Worm (Caenorhabditis elegans) whole organism, young adult: ENCODE measurements around the gene T07F8.1.

Experiments used
- C06A6.2 ChIP-seq: fragments of 200-800 bp; sonication (Bioruptor generic); conservative IDR thresholded peaks from 2 replicates; pipeline ENCODE4 v1.3.6; 2022; ENCODE audit warnings: missing genetic modification characterization, missing compliant biosample characterization
- F22D6.2 ChIP-seq: sonication (generic microtip); optimal IDR thresholded peaks from 2 replicates; lab custom pipeline; 2016; ENCODE audit warnings: mild to moderate bottlenecking, missing genetic modification characterization, missing compliant biosample characterization
- F23B12.7 ChIP-seq: sonication (generic microtip); optimal IDR thresholded peaks from 2 replicates; lab custom pipeline; 2017; ENCODE audit warnings: missing genetic modification characterization, mild to moderate bottlenecking, missing compliant biosample characterization, antibody characterized with exemption, moderate library complexity; ENCODE audit not compliant: insufficient read depth
- F37B4.10 ChIP-seq: fragments of 200-800 bp; sonication (Bioruptor generic); IDR thresholded peaks from 2 replicates; pipeline ENCODE4 v1.3.6; 2022; ENCODE audit warnings: missing genetic modification characterization, missing compliant biosample characterization
- F57C9.4 ChIP-seq: sonication (generic microtip); optimal IDR thresholded peaks from 2 replicates; lab custom pipeline; 2017; ENCODE audit warnings: mild to moderate bottlenecking, missing genetic modification characterization, missing compliant biosample characterization
- T26A5.8 ChIP-seq: sonication (generic microtip); optimal IDR thresholded peaks from 2 replicates; lab custom pipeline; 2016; ENCODE audit warnings: missing genetic modification characterization, missing compliant biosample characterization
- Y67H2A.10 ChIP-seq: fragments of 200-800 bp; sonication (Bioruptor generic); conservative IDR thresholded peaks from 2 replicates; pipeline ENCODE4 v1.3.6; 2022; ENCODE audit warnings: missing genetic modification reagents, missing genetic modification characterization, missing compliant biosample characterization
- Y95B8A.8 ChIP-seq: fragments of 200-800 bp; sonication (Bioruptor generic); IDR thresholded peaks from 2 replicates; pipeline ENCODE4 v1.3.6; 2022; ENCODE audit warnings: missing genetic modification reagents, missing genetic modification characterization, missing compliant biosample characterization
- aptf-2 ChIP-seq: fragments of 200-800 bp; sonication (Bioruptor generic); conservative IDR thresholded peaks from 2 replicates; pipeline ENCODE4 v1.3.6; 2022; ENCODE audit warnings: missing genetic modification reagents, missing genetic modification characterization, missing compliant biosample characterization
- athp-1 ChIP-seq: sonication (generic microtip); optimal IDR thresholded peaks from 2 replicates; lab custom pipeline; 2017; ENCODE audit warnings: mild to moderate bottlenecking, missing genetic modification characterization, missing compliant biosample characterization
- bed-1 ChIP-seq: fragments of 200-800 bp; sonication (Bioruptor generic); IDR thresholded peaks from 2 replicates; pipeline ENCODE4 v1.3.6; 2022; ENCODE audit warnings: missing genetic modification reagents, missing genetic modification characterization, missing compliant biosample characterization
- bed-2 ChIP-seq: fragments of 200-800 bp; sonication (Bioruptor generic); IDR thresholded peaks from 2 replicates; pipeline ENCODE4 v1.3.6; 2022; ENCODE audit warnings: missing genetic modification reagents, missing genetic modification characterization, missing compliant biosample characterization
- ccch-3 ChIP-seq: fragments of 200-800 bp; sonication (Bioruptor generic); optimal IDR thresholded peaks from 2 replicates; lab custom pipeline; 2018; ENCODE audit warnings: mild to moderate bottlenecking, missing genetic modification characterization, missing compliant biosample characterization
- cebp-1 ChIP-seq, 2 experiments: fragments of 200-800 bp in 1 of 2; sonication (Bioruptor generic) in 1 of 2; sonication (generic microtip) in 1 of 2; IDR thresholded peaks in 1 of 2; optimal IDR thresholded peaks in 1 of 2; 2 replicates each; pipeline versions ENCODE4 v1.3.6 to Lab custom; 2017 to 2022; ENCODE audit warnings: missing compliant biosample characterization in 2 of 2, missing genetic modification characterization in 2 of 2, mild to moderate bottlenecking in 1 of 2, missing genetic modification reagents in 1 of 2, moderate library complexity in 1 of 2
- cebp-2 ChIP-seq: fragments of 200-800 bp; sonication (Bioruptor generic); IDR thresholded peaks from 2 replicates; pipeline ENCODE4 v1.3.6; 2022; ENCODE audit warnings: missing genetic modification characterization, missing compliant biosample characterization
- ceh-27 ChIP-seq: fragments of 200-800 bp; sonication (Bioruptor generic); optimal IDR thresholded peaks from 2 replicates; lab custom pipeline; 2018; ENCODE audit warnings: mild to moderate bottlenecking, missing genetic modification characterization, moderate library complexity, missing compliant biosample characterization
- ceh-40 ChIP-seq: fragments of 200-800 bp; sonication (Bioruptor generic); IDR thresholded peaks from 2 replicates; pipeline ENCODE4 v1.3.6; 2022; ENCODE audit warnings: missing genetic modification characterization, missing compliant biosample characterization
- ceh-91 ChIP-seq: fragments of 200-800 bp; sonication (Bioruptor generic); IDR thresholded peaks from 2 replicates; pipeline ENCODE4 v1.3.6; 2022; ENCODE audit warnings: missing genetic modification reagents, missing genetic modification characterization, missing compliant biosample characterization
- chd-7 ChIP-seq: sonication (generic microtip); optimal IDR thresholded peaks from 2 replicates; lab custom pipeline; 2016; ENCODE audit warnings: mild to moderate bottlenecking, missing genetic modification characterization, moderate library complexity, missing compliant biosample characterization
- dpff-1 ChIP-seq: sonication (generic microtip); optimal IDR thresholded peaks from 2 replicates; lab custom pipeline; 2017; ENCODE audit warnings: mild to moderate bottlenecking, missing genetic modification characterization, missing compliant biosample characterization
- dpl-1 ChIP-seq: fragments of 150-350 bp; optimal IDR thresholded peaks from 2 replicates; lab custom pipeline; 2014; ENCODE audit warnings: missing biosample characterization, missing genetic modification reagents, missing genetic modification characterization
- egl-44 ChIP-seq: fragments of 200-800 bp; sonication (Bioruptor generic); IDR thresholded peaks from 2 replicates; pipeline ENCODE4 v1.3.6; 2022; ENCODE audit warnings: missing genetic modification reagents, missing genetic modification characterization, missing compliant biosample characterization
- ekl-4 ChIP-seq: fragments of 200-800 bp; sonication (Bioruptor generic); IDR thresholded peaks from 2 replicates; pipeline ENCODE4 v1.3.6; 2022; ENCODE audit warnings: missing genetic modification reagents, missing genetic modification characterization, missing compliant biosample characterization
- him-1 ChIP-seq: sonication (generic microtip); optimal IDR thresholded peaks from 2 replicates; lab custom pipeline; 2016; ENCODE audit warnings: missing genotype, missing genetic modification reagents, missing genetic modification characterization, missing compliant biosample characterization
- hlh-26 ChIP-seq: fragments of 200-800 bp; sonication (Bioruptor generic); conservative IDR thresholded peaks from 2 replicates; pipeline ENCODE4 v1.3.6; 2022; ENCODE audit warnings: missing genetic modification reagents, missing genetic modification characterization, missing compliant biosample characterization
- hmg-1.2 ChIP-seq: fragments of 200-800 bp; sonication (Bioruptor generic); IDR thresholded peaks from 2 replicates; pipeline ENCODE4 v1.3.6; 2022; ENCODE audit warnings: missing genetic modification reagents, missing genetic modification characterization, missing compliant biosample characterization
- hmg-20 ChIP-seq: fragments of 200-800 bp; sonication (Bioruptor generic); IDR thresholded peaks from 2 replicates; pipeline ENCODE4 v1.3.6; 2022; ENCODE audit warnings: missing genetic modification reagents, missing genetic modification characterization, missing compliant biosample characterization
- hrde-1 ChIP-seq: sonication (generic microtip); optimal IDR thresholded peaks from 2 replicates; lab custom pipeline; 2016; ENCODE audit warnings: missing genetic modification characterization, mild to moderate bottlenecking, missing compliant biosample characterization, moderate library complexity, missing genotype, missing genetic modification reagents, borderline replicate concordance
- let-526 ChIP-seq: fragments of 200-800 bp; sonication (Bioruptor generic); IDR thresholded peaks from 2 replicates; pipeline ENCODE4 v1.3.6; 2022; ENCODE audit warnings: missing genetic modification reagents, missing genetic modification characterization, missing compliant biosample characterization
- madf-10 ChIP-seq: sonication (generic microtip); optimal IDR thresholded peaks from 2 replicates; lab custom pipeline; 2016; ENCODE audit warnings: mild to moderate bottlenecking, missing genetic modification characterization, missing compliant biosample characterization
- madf-6 ChIP-seq: fragments of 200-800 bp; sonication (Bioruptor generic); IDR thresholded peaks from 2 replicates; pipeline ENCODE4 v1.3.6; 2022; ENCODE audit warnings: missing genetic modification reagents, missing genetic modification characterization, missing compliant biosample characterization
- madf-8 ChIP-seq: fragments of 200-800 bp; sonication (Bioruptor generic); conservative IDR thresholded peaks from 2 replicates; pipeline ENCODE4 v1.3.6; 2022; ENCODE audit warnings: missing genetic modification reagents, missing genetic modification characterization, missing compliant biosample characterization
- mel-28 ChIP-seq: sonication (generic microtip); optimal IDR thresholded peaks from 2 replicates; lab custom pipeline; 2016; ENCODE audit warnings: borderline replicate concordance, mild to moderate bottlenecking, missing genetic modification characterization, missing compliant biosample characterization
- mes-4 ChIP-seq: sonication (generic microtip); optimal IDR thresholded peaks from 2 replicates; lab custom pipeline; 2016; ENCODE audit warnings: missing genotype, missing genetic modification characterization, missing compliant biosample characterization
- mxl-1 ChIP-seq: sonication (generic microtip); optimal IDR thresholded peaks from 2 replicates; lab custom pipeline; 2016; ENCODE audit warnings: missing genetic modification characterization, missing compliant biosample characterization
- nfya-2 ChIP-seq: fragments of 200-800 bp; sonication (Bioruptor generic); IDR thresholded peaks from 2 replicates; pipeline ENCODE4 v1.3.6; 2022; ENCODE audit warnings: missing genetic modification reagents, missing genetic modification characterization, missing compliant biosample characterization
- nfyb-1 ChIP-seq: fragments of 200-800 bp; sonication (Bioruptor generic); IDR thresholded peaks from 2 replicates; pipeline ENCODE4 v1.3.6; 2022; ENCODE audit warnings: missing genetic modification reagents, missing genetic modification characterization, missing compliant biosample characterization
- nhr-179 ChIP-seq: sonication (generic microtip); optimal IDR thresholded peaks from 2 replicates; lab custom pipeline; 2016; ENCODE audit warnings: mild to moderate bottlenecking, missing genetic modification characterization, missing compliant biosample characterization
- nhr-80 ChIP-seq: sonication (generic microtip); optimal IDR thresholded peaks from 2 replicates; lab custom pipeline; 2016; ENCODE audit warnings: missing genetic modification characterization, missing compliant biosample characterization
- pha-4 ChIP-seq: fragments of 150-350 bp; sonication (generic microtip); optimal IDR thresholded peaks from 2 replicates; lab custom pipeline; 2014; ENCODE audit warnings: missing biosample characterization, missing genetic modification reagents, missing genetic modification characterization
- snpc-1.3 ChIP-seq: sonication (generic microtip); optimal IDR thresholded peaks from 2 replicates; lab custom pipeline; 2017; ENCODE audit warnings: missing genetic modification characterization, mild to moderate bottlenecking, missing compliant biosample characterization, antibody characterized with exemption, moderate library complexity, missing genotype, missing genetic modification reagents; ENCODE audit not compliant: insufficient read depth
- somi-1 ChIP-seq: fragments of 200-800 bp; sonication (Bioruptor generic); optimal IDR thresholded peaks from 2 replicates; lab custom pipeline; 2018; ENCODE audit warnings: mild to moderate bottlenecking, missing genetic modification characterization, missing compliant biosample characterization
- tbp1 ChIP-seq: fragments of 200-800 bp; sonication (Bioruptor generic); optimal IDR thresholded peaks from 2 replicates; lab custom pipeline; 2018; ENCODE audit warnings: mild to moderate bottlenecking, missing genetic modification characterization, missing compliant biosample characterization
- tbx-9 ChIP-seq: sonication (generic microtip); optimal IDR thresholded peaks from 2 replicates; lab custom pipeline; 2016; ENCODE audit warnings: borderline replicate concordance, missing genetic modification characterization, inconsistent platforms, missing compliant biosample characterization
- ztf-22 ChIP-seq: fragments of 200-800 bp; sonication (Bioruptor generic); optimal IDR thresholded peaks from 2 replicates; lab custom pipeline; 2018; ENCODE audit warnings: mild to moderate bottlenecking, missing genetic modification characterization, moderate library complexity, missing compliant biosample characterization
- ztf-28 ChIP-seq: fragments of 200-800 bp; sonication (Bioruptor generic); IDR thresholded peaks from 2 replicates; pipeline ENCODE4 v1.3.6; 2022; ENCODE audit warnings: missing genetic modification reagents, missing genetic modification characterization, missing compliant biosample characterization
- ztf-3 ChIP-seq: fragments of 200-800 bp; sonication (Bioruptor generic); optimal IDR thresholded peaks from 2 replicates; lab custom pipeline; 2018; ENCODE audit warnings: mild to moderate bottlenecking, missing genetic modification characterization, missing compliant biosample characterization

Gene T07F8.1

DNA sequence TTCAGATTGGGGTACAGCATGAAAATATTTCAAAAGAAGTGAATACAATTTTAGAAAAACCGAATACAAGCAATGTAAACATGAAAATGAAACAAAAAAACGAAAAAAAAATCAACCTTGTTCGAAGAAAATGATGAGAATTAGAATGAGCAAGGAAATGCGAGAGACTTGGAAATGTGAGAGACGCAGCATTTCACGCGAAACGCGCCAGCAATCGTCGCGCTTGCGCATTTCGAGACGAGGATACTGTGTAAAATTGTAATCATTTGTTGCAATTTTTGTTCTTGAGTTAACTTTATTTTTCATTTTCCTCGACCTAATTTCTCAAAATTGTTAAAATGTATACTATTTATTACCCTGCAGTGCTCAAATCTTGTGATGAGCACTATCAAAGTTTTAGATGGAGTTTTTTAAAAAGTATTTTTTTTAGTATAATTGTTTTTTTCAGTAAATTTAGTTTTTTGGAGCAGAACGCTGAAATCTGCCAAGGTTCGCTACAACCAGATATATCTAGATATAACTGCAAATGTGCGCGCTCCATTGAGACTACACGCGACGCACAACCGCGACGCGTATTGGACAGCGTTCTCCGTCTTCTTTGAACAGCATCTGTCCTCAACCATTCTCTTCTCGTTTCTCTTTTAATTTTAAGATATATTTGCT lies 3.9 kb downstream of the T07F8.1 start, which contains the start of gene fust-1 (continued):
- TF ChIP-seq ceh-91 (GFP tag; lab: Robert Waterston, UW): peak; percentile 88
- TF ChIP-seq nhr-179: no peak
- peak; percentile 47 for TF ChIP-seq pha-4 (tag; lab: Kevin White, UChicago)
- TF ChIP-seq ekl-4 (GFP tag; lab: Robert Waterston, UW): peak; percentile 96
- peak; percentile 92 for TF ChIP-seq hmg-20 (GFP tag; lab: Robert Waterston, UW)
- peak; percentile 74 for TF ChIP-seq hrde-1 (tag; lab: Kevin White, UChicago)
- peak; percentile 93 for TF ChIP-seq Y95B8A.8
- peak; percentile 22 for TF ChIP-seq mes-4 (tag; lab: Kevin White, UChicago)
- TF ChIP-seq dpl-1 (GFP tag; lab: Kevin White, UChicago): peak; percentile 67
- peak; percentile 86 for TF ChIP-seq madf-8
- peak; percentile 75; the same call in 1 of the 2 replicates for TF ChIP-seq egl-44
- no peak for TF ChIP-seq aptf-2
- 0 out of 2 replicates have a peak, but pooled peaks have one; percentile 24 for TF ChIP-seq bed-2 (GFP tag; lab: Robert Waterston, UW)
- peak; percentile 97 for TF ChIP-seq hmg-1.2 (GFP tag; lab: Robert Waterston, UW)
- peak; percentile 95 for TF ChIP-seq snpc-1.3
- peak; percentile 93 for TF ChIP-seq athp-1
- no peak for TF ChIP-seq tbx-9 (tag; lab: Kevin White, UChicago)
- no peak for TF ChIP-seq hlh-26 (GFP tag; lab: Robert Waterston, UW)
- no peak for TF ChIP-seq dpff-1 (tag; lab: Kevin White, UChicago)
- 0 out of 2 replicates have a peak, but pooled peaks have one; percentile 60 for TF ChIP-seq cebp-2
- TF ChIP-seq mel-28 (tag; lab: Kevin White, UChicago): no peak
- peak; percentile 80; the same call in 1 of the 2 replicates for TF ChIP-seq let-526 (GFP tag; lab: Robert Waterston, UW)
- peak; percentile 80 for TF ChIP-seq chd-7
- peak; percentile 73 for TF ChIP-seq ztf-22 (GFP tag; lab: Kevin White, UChicago)
- TF ChIP-seq C06A6.2 (GFP tag; lab: Robert Waterston, UW): peak; percentile 88
- TF ChIP-seq mxl-1 (tag; lab: Kevin White, UChicago): no peak
- TF ChIP-seq ztf-3 (GFP tag; lab: Kevin White, UChicago): peak; percentile 24
- TF ChIP-seq Y67H2A.10: no peak
- no peak for TF ChIP-seq F57C9.4 (tag; lab: Kevin White, UChicago)
- TF ChIP-seq ceh-40 (GFP tag; lab: Robert Waterston, UW): no peak
- TF ChIP-seq him-1 (tag; lab: Kevin White, UChicago): peak; percentile 75
- peak; percentile 54 for TF ChIP-seq madf-10 (tag; lab: Kevin White, UChicago)
- no peak for TF ChIP-seq F37B4.10
- no peak for TF ChIP-seq T26A5.8 (tag; lab: Kevin White, UChicago)
- TF ChIP-seq tbp1 (GFP tag; lab: Kevin White, UChicago): peak; percentile 75
- peak; percentile 96 for TF ChIP-seq nfyb-1
- TF ChIP-seq ztf-28 (GFP tag; lab: Robert Waterston, UW): no peak
- peak; percentile 80 for TF ChIP-seq somi-1 (GFP tag; lab: Kevin White, UChicago)
- TF ChIP-seq F22D6.2 (tag; lab: Kevin White, UChicago): peak; percentile 77
- TF ChIP-seq ceh-27 (GFP tag; lab: Kevin White, UChicago): peak; percentile 90
- TF ChIP-seq nhr-80 (tag; lab: Kevin White, UChicago): peak; percentile 70
- TF ChIP-seq bed-1 (GFP tag; lab: Robert Waterston, UW): no peak
- TF ChIP-seq nfya-2: no peak
- TF ChIP-seq madf-6 (GFP tag; lab: Robert Waterston, UW): peak; percentile 95
- peak; percentile 87 for TF ChIP-seq F23B12.7
- peak; percentile 29; the same call in 1 of the 2 replicates for TF ChIP-seq cebp-1 (GFP tag; IDR thresholded peaks at IDR 0.05; lab: Robert Waterston, UW)
- TF ChIP-seq cebp-1 (tag; optimal IDR thresholded peaks at IDR 0.05; lab: Kevin White, UChicago): peak; percentile 93
- no peak for TF ChIP-seq ccch-3 (GFP tag; lab: Kevin White, UChicago)
